Worm (Caenorhabditis elegans) whole organism, L2 larva: ENCODE data around the gene col-90.

Experiments
- F13H6.1 ChIP-seq: sonication (generic microtip); optimal IDR thresholded peaks from 2 replicates; lab custom pipeline; 2016; ENCODE audit warnings: missing genetic modification characterization, missing compliant biosample characterization
- gmeb-1 ChIP-seq: fragments of 150-350 bp; optimal IDR thresholded peaks from 2 replicates; lab custom pipeline; 2014; ENCODE audit warnings: missing biosample characterization, missing genetic modification characterization
- mdl-1 ChIP-seq, 2 experiments: fragments of 150-350 bp in 1 of 2; sonication (generic microtip) in 1 of 2; optimal IDR thresholded peaks; 2 replicates each; lab custom pipeline; 2017; ENCODE audit warnings: missing biosample characterization in 2 of 2, missing genetic modification characterization in 2 of 2
- nhr-10 ChIP-seq: sonication (generic microtip); optimal IDR thresholded peaks from 2 replicates; lab custom pipeline; 2017; ENCODE audit warnings: missing biosample characterization, missing genetic modification characterization
- nhr-11 ChIP-seq: fragments of 150-350 bp; optimal IDR thresholded peaks from 2 replicates; lab custom pipeline; 2014; ENCODE audit warnings: missing biosample characterization, missing genetic modification characterization
- nhr-25 ChIP-seq: fragments of 150-350 bp; sonication (generic microtip); optimal IDR thresholded peaks from 3 replicates; lab custom pipeline; 2014; ENCODE audit warnings: missing biosample characterization, missing genetic modification characterization
- unc-39 ChIP-seq: fragments of 150-350 bp; optimal IDR thresholded peaks from 2 replicates; lab custom pipeline; 2014; ENCODE audit warnings: missing biosample characterization, missing genetic modification characterization
- ztf-11 ChIP-seq: sonication (generic microtip); optimal IDR thresholded peaks from 2 replicates; lab custom pipeline; 2017; ENCODE audit warnings: missing biosample characterization, missing genetic modification characterization
- ztf-4 ChIP-seq: fragments of 150-350 bp; optimal IDR thresholded peaks from 2 replicates; lab custom pipeline; 2014; ENCODE audit warnings: missing biosample characterization, missing genetic modification characterization

DNA sequence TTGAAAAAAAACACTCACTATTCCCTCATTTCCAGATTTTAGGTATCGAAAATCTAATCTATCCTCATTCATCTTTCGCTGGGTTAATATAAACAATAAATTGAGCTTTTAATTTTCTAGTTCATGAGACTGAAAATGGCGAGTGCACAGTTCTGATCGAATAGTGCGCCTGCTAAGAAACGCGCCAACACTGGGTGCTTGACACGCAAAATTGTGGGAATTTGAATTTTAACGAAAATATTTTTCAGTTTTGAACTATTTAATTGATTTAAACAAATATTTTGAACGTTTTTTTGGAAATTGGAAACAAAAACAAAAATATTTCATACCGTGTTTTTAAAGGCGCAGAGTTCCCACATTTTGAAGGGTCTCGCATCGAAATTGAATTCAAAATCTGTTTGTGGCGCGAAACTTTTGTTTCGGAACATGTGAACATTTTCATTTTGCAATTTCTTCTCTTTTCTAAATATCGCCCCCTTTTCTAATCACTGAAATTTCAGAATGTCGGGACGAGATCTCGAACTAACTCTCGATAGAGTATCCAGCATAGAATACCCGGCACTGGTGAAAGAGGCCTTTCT is 20.0 kb upstream of the col-90 start, which contains the start of the genes C29E4.13 and npp-15:
- TF ChIP-seq nhr-11 (tag; lab: Kevin White, UChicago) (no peak), ztf-4 (tag; lab: Kevin White, UChicago) (no peak), nhr-10 (tag; lab: Kevin White, UChicago) (no peak), nhr-25 (tag; lab: Kevin White, UChicago) (peak; percentile 62), mdl-1 (tag; optimal IDR thresholded peaks at IDR 0.05; lab: Kevin White, UChicago) (no peak), gmeb-1 (peak; percentile 78), unc-39 (tag; lab: Kevin White, UChicago) (no peak), ztf-11 (tag; lab: Kevin White, UChicago) (no peak), F13H6.1 (tag; lab: Kevin White, UChicago) (no peak)
